Worm (Caenorhabditis elegans): Measurements from ENCODE around the gene sre-38.

The sre-38 gene

ce11 chrII:12494556-12495131 lies 37.3 kb downstream of the sre-38 start, which contains the start of gene col-85 (continued):
- TF ChIP-seq ceh-2 (tag; optimal IDR thresholded peaks at IDR 0.05): peak; percentile 88
- TF ChIP-seq sox-2 (GFP tag; IDR thresholded peaks at IDR 0.05): peak; percentile 92
- peak; percentile 88 for TF ChIP-seq npax-4 (tag; optimal IDR thresholded peaks at IDR 0.05)
- TF ChIP-seq dmd-4 (tag; optimal IDR thresholded peaks at IDR 0.05; ENCODE audit: borderline replicate concordance): peak; percentile 94
- TF ChIP-seq lim-6 (tag; optimal IDR thresholded peaks at IDR 0.05): peak; percentile 84
- peak; percentile 93 for TF ChIP-seq ceh-9 (tag; optimal IDR thresholded peaks at IDR 0.05)
- TF ChIP-seq mec-3 (tag; optimal IDR thresholded peaks at IDR 0.05; ENCODE audit: borderline replicate concordance): peak; percentile 75
- TF ChIP-seq ceh-19 (GFP tag; optimal IDR thresholded peaks at IDR 0.05): peak; percentile 94
- no peak for TF ChIP-seq pros-1 (tag; optimal IDR thresholded peaks at IDR 0.05)
- peak; percentile 85 for TF ChIP-seq F13H6.1 (tag; optimal IDR thresholded peaks at IDR 0.05)
- TF ChIP-seq elt-4 (tag; optimal IDR thresholded peaks at IDR 0.05): no peak
- peak; percentile 94 for TF ChIP-seq hlh-13 (GFP tag; optimal IDR thresholded peaks at IDR 0.05)
- TF ChIP-seq odd-2 (tag; optimal IDR thresholded peaks at IDR 0.05): peak; percentile 79
- TF ChIP-seq C38D4.7 (GFP tag; optimal IDR thresholded peaks at IDR 0.05): peak; percentile 90
- TF ChIP-seq pqm-1 (tag; optimal IDR thresholded peaks at IDR 0.05): peak; percentile 86
- peak; percentile 46 for TF ChIP-seq hlh-30 (tag; optimal IDR thresholded peaks at IDR 0.05; ENCODE audit: insufficient read depth)
- peak; percentile 86 for TF ChIP-seq ahr-1 (tag; optimal IDR thresholded peaks at IDR 0.05)
- TF ChIP-seq sdc-2 (tag; optimal IDR thresholded peaks at IDR 0.05): peak; percentile 89
- TF ChIP-seq unc-55 (GFP tag; optimal IDR thresholded peaks at IDR 0.05): no peak
- TF ChIP-seq T23F11.4 (GFP tag; optimal IDR thresholded peaks at IDR 0.05): peak; percentile 97
- TF ChIP-seq ceh-24 (tag; optimal IDR thresholded peaks at IDR 0.05): peak; percentile 90
- peak; percentile 96 for TF ChIP-seq ceh-14 (tag; optimal IDR thresholded peaks at IDR 0.05)
- peak; percentile 94 for TF ChIP-seq unc-3 (GFP tag; conservative IDR thresholded peaks at IDR 0.05)
- peak; percentile 94 for TF ChIP-seq unc-3 (tag; optimal IDR thresholded peaks at IDR 0.05)
- TF ChIP-seq nfya-1 (tag; optimal IDR thresholded peaks at IDR 0.05): peak; percentile 84
- TF ChIP-seq madf-2 (tag; optimal IDR thresholded peaks at IDR 0.05): peak; percentile 93
- peak; percentile 95 for TF ChIP-seq fkh-6 (tag; optimal IDR thresholded peaks at IDR 0.05)
- TF ChIP-seq pha-4 (tag; optimal IDR thresholded peaks at IDR 0.05): no peak
- TF ChIP-seq gmeb-2 (tag; optimal IDR thresholded peaks at IDR 0.05): peak; percentile 98
- peak; percentile 84 for TF ChIP-seq unc-86 (tag; optimal IDR thresholded peaks at IDR 0.05)
- no peak for TF ChIP-seq nhr-11 (tag; optimal IDR thresholded peaks at IDR 0.05)

- TF ChIP-seq nfya-1 (tag; optimal IDR thresholded peaks at IDR 0.05) (no peak), hlh-30 (tag; optimal IDR thresholded peaks at IDR 0.05; ENCODE audit: insufficient read depth) (no peak), ceh-31 (tag; optimal IDR thresholded peaks at IDR 0.05) (no peak), K09A11.1 (tag; optimal IDR thresholded peaks at IDR 0.05; ENCODE audit: insufficient read depth) (no peak), fkh-10 (GFP tag; optimal IDR thresholded peaks at IDR 0.05) (no peak), C08G9.2 (tag; optimal IDR thresholded peaks at IDR 0.05) (no peak), odd-2 (tag; optimal IDR thresholded peaks at IDR 0.05) (no peak), ceh-45 (GFP tag; IDR thresholded peaks at IDR 0.05) (no peak), syd-9 (tag; optimal IDR thresholded peaks at IDR 0.05) (no peak), F13H6.1 (tag; optimal IDR thresholded peaks at IDR 0.05) (no peak), ceh-24 (tag; optimal IDR thresholded peaks at IDR 0.05) (no peak), pax-1 (tag; optimal IDR thresholded peaks at IDR 0.05) (no peak), elt-2 (tag; optimal IDR thresholded peaks at IDR 0.05) (no peak), C38D4.7 (GFP tag; optimal IDR thresholded peaks at IDR 0.05) (no peak), ttx-3 (tag; optimal IDR thresholded peaks at IDR 0.05) (no peak), ceh-34 (tag; optimal IDR thresholded peaks at IDR 0.05) (no peak), npax-4 (tag; optimal IDR thresholded peaks at IDR 0.05) (no peak)
These were observed 39.6 kb downstream of the sre-38 start, which contains the start of gene T21B4.3 for ce11 chrII:12496981-12497380. Gene T21B4.3, minus strand, starts transcription at chrII:12497081.

Data from whole organism, late embryonic.